Worm (Caenorhabditis elegans) whole organism, L4 larva: ENCODE measurements around the gene aco-1.

Experiments
- F49E8.2 ChIP-seq: sonication (generic microtip); optimal IDR thresholded peaks from 2 replicates; lab custom pipeline; 2016; ENCODE audit warnings: missing compliant biosample characterization, mild to moderate bottlenecking, missing genetic modification characterization, borderline replicate concordance
- T20F7.1 ChIP-seq: fragments of 200-800 bp; sonication (Bioruptor generic); optimal IDR thresholded peaks from 2 replicates; lab custom pipeline; 2018; ENCODE audit warnings: mild to moderate bottlenecking, missing genetic modification characterization, missing compliant biosample characterization
- Y5F2A.4 ChIP-seq: fragments of 200-800 bp; sonication (Bioruptor generic); optimal IDR thresholded peaks from 2 replicates; lab custom pipeline; 2018; ENCODE audit warnings: mild to moderate bottlenecking, missing genetic modification characterization, missing compliant biosample characterization
- ZK337.2 ChIP-seq: fragments of 200-800 bp; sonication (Bioruptor generic); IDR thresholded peaks from 2 replicates; pipeline ENCODE4 v1.3.6; 2022; ENCODE audit warnings: missing genetic modification reagents, missing genetic modification characterization, missing compliant biosample characterization
- ZK546.5 ChIP-seq, 2 experiments: sonication (generic microtip); optimal IDR thresholded peaks; 2 replicates each; lab custom pipeline; 2017; ENCODE audit warnings: missing biosample characterization in 2 of 2, missing genetic modification characterization in 2 of 2
- ama-1 ChIP-seq: fragments of 150-350 bp; optimal IDR thresholded peaks from 2 replicates; lab custom pipeline; 2014; ENCODE audit warnings: inconsistent platforms, mixed read lengths
- arid-1 ChIP-seq: fragments of 200-800 bp; sonication (Bioruptor generic); conservative IDR thresholded peaks from 2 replicates; pipeline ENCODE4 v1.3.6; 2022; ENCODE audit warnings: missing genetic modification reagents, missing genetic modification characterization, missing compliant biosample characterization
- attf-4 ChIP-seq: sonication (generic microtip); optimal IDR thresholded peaks from 3 replicates; lab custom pipeline; 2017; ENCODE audit warnings: missing biosample characterization, missing genetic modification characterization
- ceh-32 ChIP-seq: sonication (generic microtip); optimal IDR thresholded peaks from 2 replicates; lab custom pipeline; 2016; ENCODE audit warnings: mild to moderate bottlenecking, missing genetic modification characterization, missing compliant biosample characterization; ENCODE audit not compliant: poor library complexity
- cey-2 ChIP-seq: sonication (generic microtip); optimal IDR thresholded peaks from 3 replicates; lab custom pipeline; 2017; ENCODE audit warnings: missing genetic modification characterization, mild to moderate bottlenecking, missing compliant biosample characterization, antibody characterized with exemption, borderline replicate concordance; ENCODE audit not compliant: insufficient read depth
- ctbp-1 ChIP-seq: fragments of 200-800 bp; sonication (Bioruptor generic); IDR thresholded peaks from 2 replicates; pipeline ENCODE4 v1.3.6; 2022; ENCODE audit warnings: missing genetic modification reagents, missing genetic modification characterization, missing compliant biosample characterization
- daf-12 ChIP-seq: fragments of 150-350 bp; optimal IDR thresholded peaks from 2 replicates; lab custom pipeline; 2014; ENCODE audit warnings: missing biosample characterization, missing genetic modification reagents, missing genetic modification characterization
- daf-16 ChIP-seq, 3 experiments: sonication (generic microtip); optimal IDR thresholded peaks; 2 replicates each; lab custom pipeline; 2016 to 2017; ENCODE audit warnings: missing genetic modification characterization in 3 of 3, missing genetic modification reagents in 3 of 3, mild to moderate bottlenecking in 2 of 3, missing compliant biosample characterization in 2 of 3, missing biosample characterization in 1 of 3, moderate library complexity in 1 of 3
- daf-19 ChIP-seq: fragments of 200-800 bp; sonication (Bioruptor generic); conservative IDR thresholded peaks from 2 replicates; pipeline ENCODE4 v1.3.6; 2022; ENCODE audit warnings: missing genetic modification characterization, missing compliant biosample characterization
- dmd-6 ChIP-seq: fragments of 200-800 bp; sonication (Bioruptor generic); IDR thresholded peaks from 2 replicates; pipeline ENCODE4 v1.3.6; 2022; ENCODE audit warnings: missing genetic modification reagents, missing genetic modification characterization, missing compliant biosample characterization
- dmd-9 ChIP-seq: fragments of 200-800 bp; sonication (Bioruptor generic); IDR thresholded peaks from 2 replicates; pipeline ENCODE4 v1.3.6; 2022; ENCODE audit warnings: missing genetic modification reagents, missing genetic modification characterization, missing compliant biosample characterization
- duxl-1 ChIP-seq: sonication (generic microtip); optimal IDR thresholded peaks from 2 replicates; lab custom pipeline; 2016; ENCODE audit warnings: mild to moderate bottlenecking, missing genetic modification characterization, moderate library complexity, missing compliant biosample characterization; ENCODE audit not compliant: poor library complexity
- dve-1 ChIP-seq: sonication (generic microtip); optimal IDR thresholded peaks from 2 replicates; lab custom pipeline; 2017; ENCODE audit warnings: antibody characterized with exemption, mild to moderate bottlenecking, missing genetic modification characterization, missing compliant biosample characterization; ENCODE audit not compliant: insufficient read depth
- egl-27 ChIP-seq: sonication (generic microtip); optimal IDR thresholded peaks from 3 replicates; lab custom pipeline; 2017; ENCODE audit warnings: missing biosample characterization, missing genetic modification reagents, missing genetic modification characterization
- fos-1 ChIP-seq: fragments of 150-350 bp; optimal IDR thresholded peaks from 2 replicates; lab custom pipeline; 2014; ENCODE audit warnings: missing biosample characterization, missing genetic modification characterization
- gei-8 ChIP-seq: fragments of 200-800 bp; sonication (Bioruptor generic); optimal IDR thresholded peaks from 2 replicates; lab custom pipeline; 2018; ENCODE audit warnings: mild to moderate bottlenecking, missing genetic modification characterization, missing compliant biosample characterization
- hif-1 ChIP-seq, 2 experiments: sonication (generic microtip); optimal IDR thresholded peaks; 2 replicates each; lab custom pipeline; 2016 to 2017; ENCODE audit warnings: missing compliant biosample characterization in 2 of 2, missing genetic modification characterization in 2 of 2, missing genetic modification reagents in 2 of 2, missing genotype in 2 of 2, mild to moderate bottlenecking in 1 of 2
- lim-7 ChIP-seq: fragments of 200-800 bp; sonication (Bioruptor generic); IDR thresholded peaks from 2 replicates; pipeline ENCODE4 v1.3.6; 2022; ENCODE audit warnings: missing genetic modification characterization, missing compliant biosample characterization
- lin-13 ChIP-seq: fragments of 150-350 bp; optimal IDR thresholded peaks from 2 replicates; lab custom pipeline; 2014; ENCODE audit warnings: missing biosample characterization, missing genetic modification reagents, missing genetic modification characterization
- lin-39 ChIP-seq: fragments of 150-350 bp; optimal IDR thresholded peaks from 2 replicates; lab custom pipeline; 2014; ENCODE audit warnings: missing biosample characterization, missing genetic modification reagents, missing genetic modification characterization
- mes-2 ChIP-seq: sonication (generic microtip); optimal IDR thresholded peaks from 2 replicates; lab custom pipeline; 2016; ENCODE audit warnings: missing genotype, mild to moderate bottlenecking, missing genetic modification characterization, missing compliant biosample characterization; ENCODE audit not compliant: poor library complexity, severe bottlenecking
- nhr-10 ChIP-seq: fragments of 150-350 bp; optimal IDR thresholded peaks from 2 replicates; lab custom pipeline; 2014; ENCODE audit warnings: missing biosample characterization, missing genetic modification characterization
- nhr-25 ChIP-seq: sonication (generic microtip); optimal IDR thresholded peaks from 2 replicates; lab custom pipeline; 2017; ENCODE audit warnings: missing genetic modification characterization, mild to moderate bottlenecking, missing compliant biosample characterization, antibody characterized with exemption, moderate library complexity, borderline replicate concordance; ENCODE audit not compliant: insufficient read depth
- nhr-28 ChIP-seq: fragments of 150-350 bp; optimal IDR thresholded peaks from 2 replicates; lab custom pipeline; 2014; ENCODE audit warnings: missing biosample characterization, missing genetic modification characterization
- nhr-6 ChIP-seq: fragments of 150-350 bp; optimal IDR thresholded peaks from 2 replicates; lab custom pipeline; 2014; ENCODE audit warnings: missing biosample characterization, missing genetic modification characterization
- nhr-76 ChIP-seq: fragments of 150-350 bp; optimal IDR thresholded peaks from 2 replicates; lab custom pipeline; 2014; ENCODE audit warnings: missing biosample characterization, missing genetic modification characterization
- nhr-77 ChIP-seq: fragments of 150-350 bp; optimal IDR thresholded peaks from 2 replicates; lab custom pipeline; 2014; ENCODE audit warnings: missing biosample characterization, missing genetic modification characterization
- php-3 ChIP-seq: fragments of 200-800 bp; sonication (Bioruptor generic); IDR thresholded peaks from 2 replicates; pipeline ENCODE4 v1.3.6; 2022; ENCODE audit warnings: missing genetic modification reagents, missing genetic modification characterization, missing compliant biosample characterization
- rbr-2 ChIP-seq: sonication (generic microtip); optimal IDR thresholded peaks from 2 replicates; lab custom pipeline; 2016; ENCODE audit warnings: missing genotype, missing genetic modification characterization, missing compliant biosample characterization
- set-16 ChIP-seq: fragments of 200-800 bp; sonication (Bioruptor generic); IDR thresholded peaks from 2 replicates; pipeline ENCODE4 v1.3.6; 2022; ENCODE audit warnings: missing genetic modification reagents, missing genetic modification characterization, missing compliant biosample characterization
- snpc-1.2 ChIP-seq: fragments of 200-800 bp; sonication (Bioruptor generic); IDR thresholded peaks from 2 replicates; pipeline ENCODE4 v1.3.6; 2022; ENCODE audit warnings: missing genetic modification reagents, missing genetic modification characterization, missing compliant biosample characterization
- spr-3 ChIP-seq: fragments of 200-800 bp; sonication (Bioruptor generic); optimal IDR thresholded peaks from 2 replicates; lab custom pipeline; 2018; ENCODE audit warnings: mild to moderate bottlenecking, missing genetic modification characterization, missing compliant biosample characterization
- tag-97 ChIP-seq: fragments of 200-800 bp; sonication (Bioruptor generic); IDR thresholded peaks from 2 replicates; pipeline ENCODE4 v1.3.6; 2022; ENCODE audit warnings: missing genetic modification characterization, missing compliant biosample characterization
- unc-62 ChIP-seq, 3 experiments: fragments of 150-350 bp in 1 of 3; sonication (generic microtip); optimal IDR thresholded peaks in 2 of 3; peaks in 1 of 3; 1 replicate in 1 of 3; 2 replicates in 2 of 3; lab custom pipeline; 2014 to 2017; ENCODE audit warnings: missing biosample characterization in 3 of 3, missing genetic modification characterization in 3 of 3, missing genetic modification reagents in 3 of 3, missing genotype in 1 of 3
- zip-2 ChIP-seq: fragments of 150-350 bp; optimal IDR thresholded peaks from 2 replicates; lab custom pipeline; 2014; ENCODE audit warnings: missing biosample characterization, missing genetic modification characterization
- ztf-11 ChIP-seq: fragments of 150-350 bp; optimal IDR thresholded peaks from 2 replicates; lab custom pipeline; 2014; ENCODE audit warnings: missing biosample characterization, missing genetic modification characterization

Gene aco-1

DNA sequence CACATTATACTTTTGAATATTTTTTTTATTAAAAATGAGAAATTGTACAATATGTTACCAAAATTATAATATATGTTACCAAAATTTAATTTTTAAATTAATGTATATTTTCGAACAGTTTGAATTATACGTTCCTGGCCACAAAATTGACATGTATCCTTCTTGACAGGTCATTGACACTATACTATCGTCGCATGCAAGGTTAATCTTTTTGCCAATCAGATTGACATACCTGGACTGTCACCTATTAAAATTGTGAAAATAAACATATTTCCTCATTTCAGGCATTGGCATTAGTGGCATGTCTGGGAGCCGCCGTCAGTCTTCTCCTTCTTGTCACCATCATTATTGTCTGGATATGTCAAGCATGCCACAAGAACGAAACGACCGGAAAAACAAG is 30.4 kb downstream of the aco-1 start:
- TF ChIP-seq dmd-9 (GFP tag; lab: Robert Waterston, UW) (no peak), dmd-6 (GFP tag; lab: Robert Waterston, UW) (peak; percentile 63; the same call in 1 of the 2 replicates)
- TF ChIP-seq, all 104 proteins: peak for 1

DNA sequence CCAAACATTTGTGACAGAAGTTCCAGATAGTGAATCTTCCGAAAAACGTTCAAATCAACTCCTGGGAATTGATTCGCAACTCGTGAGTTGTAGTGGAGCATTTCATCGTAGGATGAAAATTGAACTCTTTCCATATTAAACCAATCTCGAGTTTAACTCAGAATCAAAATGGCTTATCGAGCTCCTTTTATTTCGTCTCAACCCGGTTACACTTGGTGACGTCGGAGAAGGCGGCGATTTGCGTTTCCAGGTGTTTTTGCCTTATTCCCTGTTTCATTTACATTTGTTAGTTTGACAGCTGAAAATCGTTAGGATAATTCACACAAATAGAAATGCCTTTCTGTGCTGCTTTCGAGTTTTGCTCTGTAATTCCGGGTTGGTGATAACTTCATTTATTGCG is 35.8 kb downstream of the aco-1 start, which contains the start of gene F42E11.3:
Gene F42E11.3 (minus strand): TSS at position 101 of the 400 bp plus-strand sequence.
- no peak for TF ChIP-seq lin-39 (tag; lab: Kevin White, UChicago)
- no peak for TF ChIP-seq duxl-1 (tag; lab: Kevin White, UChicago)
- no peak for TF ChIP-seq rbr-2
- no peak for TF ChIP-seq nhr-10 (tag; lab: Kevin White, UChicago)
- no peak for TF ChIP-seq attf-4 (tag; lab: Kevin White, UChicago)
- TF ChIP-seq ztf-11, result no peak
- no peak for TF ChIP-seq Y5F2A.4
- no peak for TF ChIP-seq cey-2
- no peak for TF ChIP-seq F49E8.2 (tag; lab: Kevin White, UChicago)
- TF ChIP-seq daf-12 (tag; lab: Kevin White, UChicago), result no peak
- no peak for TF ChIP-seq unc-62 (GFP tag; optimal IDR thresholded peaks at IDR 0.05 in 1 of 2; lab: Kevin White, UChicago)
- TF ChIP-seq unc-62 (tag; optimal IDR thresholded peaks at IDR 0.05; lab: Kevin White, UChicago), result no peak
- no peak for TF ChIP-seq hif-1 (tag; optimal IDR thresholded peaks at IDR 0.05; lab: Kevin White, UChicago)
- TF ChIP-seq nhr-28 (tag; lab: Kevin White, UChicago), result no peak
- TF ChIP-seq set-16 (GFP tag; lab: Robert Waterston, UW), result no peak

DNA sequence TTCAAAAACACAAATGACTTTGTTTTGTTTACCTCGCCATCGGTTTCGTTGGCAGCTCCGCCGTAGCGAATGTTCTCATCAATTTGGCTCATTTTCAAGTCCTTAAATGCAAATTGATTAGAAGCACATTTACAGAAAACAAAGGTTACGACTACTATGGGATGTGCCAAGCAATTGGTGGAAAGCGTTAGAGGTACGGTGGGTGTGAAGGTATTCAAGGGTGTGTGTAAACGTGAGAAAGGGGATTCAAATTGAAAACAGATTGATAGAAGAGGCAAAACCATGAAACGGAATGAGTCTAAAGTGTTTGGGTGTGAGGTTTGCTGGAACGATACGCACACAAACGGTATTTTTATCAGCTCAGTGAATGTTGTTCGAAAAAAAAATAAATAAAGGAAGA is 37.7 kb downstream of the aco-1 start, which contains the start of gene tni-1:
Gene tni-1 (minus strand): TSS at position 101 of the 400 bp plus-strand sequence.
- no peak for TF ChIP-seq zip-2 (tag; lab: Kevin White, UChicago)
- peak in 1 of 2 experiments; percentile 19 for TF ChIP-seq unc-62 (GFP tag; optimal IDR thresholded peaks at IDR 0.05 in 1 of 2; lab: Kevin White, UChicago)
- no peak for TF ChIP-seq unc-62 (tag; optimal IDR thresholded peaks at IDR 0.05; lab: Kevin White, UChicago)
- TF ChIP-seq, all 104 proteins: peak for 1

DNA sequence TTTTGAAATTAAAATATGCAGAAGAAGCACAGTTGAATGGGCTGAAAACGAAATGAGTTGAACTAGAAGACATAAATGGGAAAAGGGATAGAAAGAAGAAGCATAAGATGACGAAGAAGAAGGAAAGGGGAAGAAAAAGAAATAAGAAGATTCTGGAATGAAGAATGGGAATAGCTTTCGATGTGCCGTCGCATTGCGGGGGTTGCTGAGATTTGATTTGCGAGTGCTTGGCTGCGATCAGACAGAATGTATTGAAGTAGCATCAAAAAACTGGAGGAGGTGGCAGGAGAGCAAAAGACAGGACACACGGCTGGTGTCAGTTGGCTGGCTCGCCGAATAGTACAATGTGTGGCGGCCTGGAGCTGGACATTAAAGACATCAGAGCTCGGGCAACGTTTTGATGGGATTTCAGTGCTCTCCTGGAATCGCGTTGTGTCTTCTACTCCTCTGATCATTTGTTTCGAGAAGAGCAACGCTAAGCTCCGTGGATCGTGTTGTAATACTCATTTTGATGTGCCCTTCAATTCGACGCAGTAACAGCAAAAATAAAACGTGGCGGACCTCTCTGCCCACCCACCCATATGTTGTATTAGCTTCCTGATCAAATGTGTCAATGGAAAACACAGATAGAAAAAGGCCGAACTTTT is 39.6 kb downstream of the aco-1 start:
- TF ChIP-seq fos-1 (tag; lab: Kevin White, UChicago), result no peak
- no peak for TF ChIP-seq snpc-1.2
- TF ChIP-seq daf-19 (GFP tag; lab: Robert Waterston, UW), result no peak
- no peak for TF ChIP-seq hif-1 (tag; optimal IDR thresholded peaks at IDR 0.05; lab: Kevin White, UChicago)
- TF ChIP-seq ZK546.5 (tag; optimal IDR thresholded peaks at IDR 0.05; lab: Kevin White, UChicago), result no peak
- TF ChIP-seq nhr-10 (tag; lab: Kevin White, UChicago), result no peak
- TF ChIP-seq rbr-2, result no peak
- TF ChIP-seq T20F7.1 (GFP tag; lab: Kevin White, UChicago), result no peak
- no peak for TF ChIP-seq arid-1 (GFP tag; lab: Robert Waterston, UW)
- no peak for TF ChIP-seq gei-8 (GFP tag; lab: Kevin White, UChicago)
- no peak for TF ChIP-seq ceh-32
- TF ChIP-seq php-3 (GFP tag; lab: Robert Waterston, UW), result no peak
- TF ChIP-seq daf-16 (GFP tag; optimal IDR thresholded peaks at IDR 0.05; lab: Kevin White, UChicago), result peak in 1 of 2 experiments; percentile 68
- TF ChIP-seq daf-16 (tag; optimal IDR thresholded peaks at IDR 0.05; lab: Kevin White, UChicago), result no peak
- no peak for TF ChIP-seq egl-27 (tag; lab: Kevin White, UChicago)
- no peak for TF ChIP-seq nhr-76 (tag; lab: Kevin White, UChicago)
- TF ChIP-seq ZK337.2 (GFP tag; lab: Robert Waterston, UW), result no peak
- TF ChIP-seq unc-62 (GFP tag; optimal IDR thresholded peaks at IDR 0.05 in 1 of 2; lab: Kevin White, UChicago), result peak in 1 of 2 experiments; percentile 89
- no peak for TF ChIP-seq unc-62 (tag; optimal IDR thresholded peaks at IDR 0.05; lab: Kevin White, UChicago)
- no peak for TF ChIP-seq nhr-6 (tag; lab: Kevin White, UChicago)
- TF ChIP-seq ctbp-1, result peak; percentile 37; the same call in 1 of the 2 replicates
- no peak for TF ChIP-seq nhr-77 (tag; lab: Kevin White, UChicago)
- TF ChIP-seq duxl-1 (tag; lab: Kevin White, UChicago), result no peak
- no peak for TF ChIP-seq dve-1 (tag; lab: Kevin White, UChicago)
- TF ChIP-seq tag-97 (GFP tag; lab: Robert Waterston, UW), result no peak
- 0 out of 2 replicates have a peak, but pooled peaks have one; percentile 29 for TF ChIP-seq lim-7
- TF ChIP-seq spr-3, result no peak
- TF ChIP-seq ama-1, result no peak
- no peak for TF ChIP-seq mes-2 (tag; lab: Kevin White, UChicago)
- TF ChIP-seq lin-13 (GFP tag; lab: Kevin White, UChicago), result no peak
- no peak for TF ChIP-seq nhr-25 (tag; lab: Kevin White, UChicago)
